Worm (Caenorhabditis elegans) whole organism, L4 larva: ENCODE data around the gene F32D8.4.

Source experiments
- T26A8.4 ChIP-seq: fragments of 200-800 bp; sonication (Bioruptor generic); IDR thresholded peaks from 2 replicates; pipeline ENCODE4 v1.3.6; 2022; ENCODE audit warnings: missing genetic modification characterization, missing compliant biosample characterization
- ZK337.2 ChIP-seq: fragments of 200-800 bp; sonication (Bioruptor generic); IDR thresholded peaks from 2 replicates; pipeline ENCODE4 v1.3.6; 2022; ENCODE audit warnings: missing genetic modification reagents, missing genetic modification characterization, missing compliant biosample characterization
- ZK546.5 ChIP-seq, 2 experiments: sonication (generic microtip); optimal IDR thresholded peaks; 2 replicates each; lab custom pipeline; 2017; ENCODE audit warnings: missing biosample characterization in 2 of 2, missing genetic modification characterization in 2 of 2
- aha-1 ChIP-seq: fragments of 150-350 bp; peaks from one replicate; lab custom pipeline; 2014; ENCODE audit warnings: missing biosample characterization, missing genetic modification characterization
- ceh-20 ChIP-seq: fragments of 200-800 bp; sonication (Bioruptor generic); IDR thresholded peaks from 2 replicates; pipeline ENCODE4 v1.3.6; 2022; ENCODE audit warnings: missing genetic modification reagents, missing genetic modification characterization, missing compliant biosample characterization
- ceh-28 ChIP-seq: fragments of 150-350 bp; optimal IDR thresholded peaks from 2 replicates; lab custom pipeline; 2014; ENCODE audit warnings: missing biosample characterization, missing genetic modification reagents, missing genetic modification characterization
- ceh-44 ChIP-seq: fragments of 200-800 bp; sonication (Bioruptor generic); IDR thresholded peaks from 2 replicates; pipeline ENCODE4 v1.3.6; 2022; ENCODE audit warnings: missing genetic modification reagents, missing genetic modification characterization, missing compliant biosample characterization
- ceh-82 ChIP-seq: sonication (generic microtip); optimal IDR thresholded peaks from 2 replicates; lab custom pipeline; 2017; ENCODE audit warnings: missing biosample characterization, missing genetic modification characterization
- daf-19 ChIP-seq: fragments of 200-800 bp; sonication (Bioruptor generic); conservative IDR thresholded peaks from 2 replicates; pipeline ENCODE4 v1.3.6; 2022; ENCODE audit warnings: missing genetic modification characterization, missing compliant biosample characterization
- dmd-8 ChIP-seq: fragments of 200-800 bp; sonication (Bioruptor generic); IDR thresholded peaks from 2 replicates; pipeline ENCODE4 v1.3.6; 2022; ENCODE audit warnings: missing genetic modification characterization, missing compliant biosample characterization
- dpl-1 ChIP-seq: fragments of 150-350 bp; optimal IDR thresholded peaks from 2 replicates; lab custom pipeline; 2014; ENCODE audit warnings: missing biosample characterization, missing genetic modification reagents, missing genetic modification characterization
- egl-27 ChIP-seq: sonication (generic microtip); optimal IDR thresholded peaks from 3 replicates; lab custom pipeline; 2017; ENCODE audit warnings: missing biosample characterization, missing genetic modification reagents, missing genetic modification characterization
- fkh-10 ChIP-seq: fragments of 150-350 bp; optimal IDR thresholded peaks from 2 replicates; lab custom pipeline; 2014; ENCODE audit warnings: missing biosample characterization, missing genetic modification reagents, missing genetic modification characterization
- fos-1 ChIP-seq: fragments of 150-350 bp; optimal IDR thresholded peaks from 2 replicates; lab custom pipeline; 2014; ENCODE audit warnings: missing biosample characterization, missing genetic modification characterization
- gei-8 ChIP-seq: fragments of 200-800 bp; sonication (Bioruptor generic); optimal IDR thresholded peaks from 2 replicates; lab custom pipeline; 2018; ENCODE audit warnings: mild to moderate bottlenecking, missing genetic modification characterization, missing compliant biosample characterization
- hif-1 ChIP-seq, 2 experiments: sonication (generic microtip); optimal IDR thresholded peaks; 2 replicates each; lab custom pipeline; 2016 to 2017; ENCODE audit warnings: missing compliant biosample characterization in 2 of 2, missing genetic modification characterization in 2 of 2, missing genetic modification reagents in 2 of 2, missing genotype in 2 of 2, mild to moderate bottlenecking in 1 of 2
- hmg-1.1 ChIP-seq: fragments of 200-800 bp; sonication (Bioruptor generic); IDR thresholded peaks from 2 replicates; pipeline ENCODE4 v1.3.6; 2022; ENCODE audit warnings: missing genetic modification reagents, missing genetic modification characterization, missing compliant biosample characterization
- jun-1 ChIP-seq: fragments of 150-350 bp; optimal IDR thresholded peaks from 2 replicates; lab custom pipeline; 2014; ENCODE audit warnings: missing biosample characterization, missing genetic modification reagents, missing genetic modification characterization
- lin-1 ChIP-seq: fragments of 200-800 bp; sonication (Bioruptor generic); IDR thresholded peaks from 2 replicates; pipeline ENCODE4 v1.3.6; 2022; ENCODE audit warnings: missing genetic modification reagents, missing genetic modification characterization, missing compliant biosample characterization
- lin-29 ChIP-seq: fragments of 200-800 bp; sonication (Bioruptor generic); IDR thresholded peaks from 2 replicates; pipeline ENCODE4 v1.3.6; 2022; ENCODE audit warnings: missing genetic modification reagents, missing genetic modification characterization, missing compliant biosample characterization
- mdl-1 ChIP-seq, 2 experiments: fragments of 150-350 bp in 1 of 2; sonication (generic microtip) in 1 of 2; optimal IDR thresholded peaks; 2 replicates each; lab custom pipeline; 2014 to 2017; ENCODE audit warnings: missing biosample characterization in 2 of 2, missing genetic modification characterization in 2 of 2
- mdt-29 ChIP-seq: fragments of 200-800 bp; sonication (Bioruptor generic); IDR thresholded peaks from 2 replicates; pipeline ENCODE4 v1.3.6; 2022; ENCODE audit warnings: missing genetic modification reagents, missing genetic modification characterization, missing compliant biosample characterization
- mxl-2 ChIP-seq: fragments of 200-800 bp; sonication (Bioruptor generic); conservative IDR thresholded peaks from 2 replicates; pipeline ENCODE4 v1.3.6; 2022; ENCODE audit warnings: missing genetic modification reagents, missing genetic modification characterization, missing compliant biosample characterization
- mxl-3 ChIP-seq: fragments of 200-800 bp; sonication (Bioruptor generic); optimal IDR thresholded peaks from 2 replicates; lab custom pipeline; 2018; ENCODE audit warnings: mild to moderate bottlenecking, missing genetic modification characterization, missing compliant biosample characterization
- nhr-10 ChIP-seq: fragments of 150-350 bp; optimal IDR thresholded peaks from 2 replicates; lab custom pipeline; 2014; ENCODE audit warnings: missing biosample characterization, missing genetic modification characterization
- nhr-102 ChIP-seq: sonication (generic microtip); optimal IDR thresholded peaks from 2 replicates; lab custom pipeline; 2016; ENCODE audit warnings: mild to moderate bottlenecking, missing genetic modification characterization, moderate library complexity, missing compliant biosample characterization
- nhr-11 ChIP-seq: fragments of 150-350 bp; optimal IDR thresholded peaks from 2 replicates; lab custom pipeline; 2014; ENCODE audit warnings: missing biosample characterization, missing genetic modification characterization
- nhr-41 ChIP-seq: fragments of 200-800 bp; sonication (Bioruptor generic); IDR thresholded peaks from 2 replicates; pipeline ENCODE4 v1.3.6; 2022; ENCODE audit warnings: missing genetic modification reagents, missing genetic modification characterization, missing compliant biosample characterization
- php-3 ChIP-seq: fragments of 200-800 bp; sonication (Bioruptor generic); IDR thresholded peaks from 2 replicates; pipeline ENCODE4 v1.3.6; 2022; ENCODE audit warnings: missing genetic modification reagents, missing genetic modification characterization, missing compliant biosample characterization
- rbr-2 ChIP-seq: sonication (generic microtip); optimal IDR thresholded peaks from 2 replicates; lab custom pipeline; 2016; ENCODE audit warnings: missing genotype, missing genetic modification characterization, missing compliant biosample characterization
- snpc-1.2 ChIP-seq: fragments of 200-800 bp; sonication (Bioruptor generic); IDR thresholded peaks from 2 replicates; pipeline ENCODE4 v1.3.6; 2022; ENCODE audit warnings: missing genetic modification reagents, missing genetic modification characterization, missing compliant biosample characterization
- snpc-4 ChIP-seq: fragments of 150-350 bp; optimal IDR thresholded peaks from 2 replicates; lab custom pipeline; 2014; ENCODE audit warnings: missing biosample characterization, missing genetic modification characterization
- spr-1 ChIP-seq: sonication (generic microtip); optimal IDR thresholded peaks from 2 replicates; lab custom pipeline; 2016; ENCODE audit warnings: mild to moderate bottlenecking, missing genetic modification characterization, missing compliant biosample characterization
- spr-3 ChIP-seq: fragments of 200-800 bp; sonication (Bioruptor generic); optimal IDR thresholded peaks from 2 replicates; lab custom pipeline; 2018; ENCODE audit warnings: mild to moderate bottlenecking, missing genetic modification characterization, missing compliant biosample characterization
- zip-2 ChIP-seq: fragments of 150-350 bp; optimal IDR thresholded peaks from 2 replicates; lab custom pipeline; 2014; ENCODE audit warnings: missing biosample characterization, missing genetic modification characterization
- ztf-7 ChIP-seq: fragments of 150-350 bp; optimal IDR thresholded peaks from 2 replicates; lab custom pipeline; 2014; ENCODE audit warnings: missing biosample characterization, missing genetic modification characterization

Gene F32D8.4

ce11 chrV:10929511-10929910 lies 36.2 kb upstream of the F32D8.4 start, which contains the start of gene F58B4.3:
F58B4.3 (plus strand) TSS chrV:10929811.
- TF ChIP-seq mdl-1 (tag; optimal IDR thresholded peaks at IDR 0.05; lab: Kevin White, UChicago) (no peak), mdt-29 (no peak), nhr-41 (no peak), lin-29 (GFP tag; lab: Robert Waterston, UW) (no peak), jun-1 (tag; lab: Kevin White, UChicago) (no peak), ceh-20 (GFP tag; lab: Robert Waterston, UW) (no peak), gei-8 (GFP tag; lab: Kevin White, UChicago) (no peak), fkh-10 (GFP tag; lab: Kevin White, UChicago) (no peak), snpc-4 (no peak), egl-27 (tag; lab: Kevin White, UChicago) (no peak), hmg-1.1 (no peak), aha-1 (tag; lab: Kevin White, UChicago) (no peak), nhr-10 (no peak), dmd-8 (GFP tag; lab: Robert Waterston, UW) (no peak), spr-3 (GFP tag; lab: Kevin White, UChicago) (no peak), hif-1 (tag; optimal IDR thresholded peaks at IDR 0.05; lab: Kevin White, UChicago) (no peak), spr-1 (tag; lab: Kevin White, UChicago) (no peak), snpc-1.2 (GFP tag; lab: Robert Waterston, UW) (no peak)

- TF ChIP-seq ZK337.2 (GFP tag; lab: Robert Waterston, UW) (no peak), daf-19 (GFP tag; lab: Robert Waterston, UW) (no peak), nhr-102 (tag; lab: Kevin White, UChicago) (no peak), fos-1 (tag; lab: Kevin White, UChicago) (no peak)
Measured at ce11 chrV:10925658-10926057, 32.3 kb upstream of the F32D8.4 start.

ce11 chrV:10924731-10925130 lies 31.4 kb upstream of the F32D8.4 start, which contains the start of gene F58B4.6:
F58B4.6 (plus strand) TSS chrV:10925031.
- TF ChIP-seq lin-1 (GFP tag; lab: Robert Waterston, UW) (no peak), nhr-10 (no peak), dpl-1 (GFP tag; lab: Kevin White, UChicago) (no peak), dmd-8 (GFP tag; lab: Robert Waterston, UW) (no peak), ZK546.5 (tag; optimal IDR thresholded peaks at IDR 0.05; lab: Kevin White, UChicago) (no peak), nhr-41 (no peak), ceh-28 (no peak), mxl-3 (GFP tag; lab: Kevin White, UChicago) (no peak), spr-1 (tag; lab: Kevin White, UChicago) (no peak), snpc-4 (no peak), ceh-44 (GFP tag; lab: Robert Waterston, UW) (no peak), hmg-1.1 (no peak), ceh-82 (no peak), mdl-1 (tag; optimal IDR thresholded peaks at IDR 0.05; lab: Kevin White, UChicago) (no peak), rbr-2 (tag; lab: Kevin White, UChicago) (no peak), T26A8.4 (GFP tag; lab: Robert Waterston, UW) (no peak), zip-2 (no peak)

- no peak for TF ChIP-seq php-3
- TF ChIP-seq ztf-7 (tag; lab: Kevin White, UChicago), result no peak
- TF ChIP-seq aha-1 (tag; lab: Kevin White, UChicago), result peak; percentile 12
- no peak for TF ChIP-seq mxl-2
- no peak for TF ChIP-seq nhr-11 (tag; lab: Kevin White, UChicago)
Measured at ce11 chrV:10923229-10923628, 29.9 kb upstream of the F32D8.4 start, which contains the start of gene F58B4.7. F58B4.7 (minus strand) TSS chrV:10923329.
